Worm (Caenorhabditis elegans) whole organism, young adult: ENCODE results near the gene his-62.

Experiments
- B0019.2 ChIP-seq: fragments of 200-800 bp; sonication (Bioruptor generic); conservative IDR thresholded peaks from 2 replicates; pipeline ENCODE4 v1.3.6; 2022; ENCODE audit warnings: missing genetic modification reagents, missing genetic modification characterization, missing compliant biosample characterization
- B0035.1 ChIP-seq: sonication (generic microtip); optimal IDR thresholded peaks from 2 replicates; lab custom pipeline; 2016; ENCODE audit warnings: missing genetic modification characterization, mild to moderate bottlenecking, missing compliant biosample characterization, missing genotype, missing genetic modification reagents
- B0261.1 ChIP-seq: sonication (generic microtip); optimal IDR thresholded peaks from 2 replicates; lab custom pipeline; 2016; ENCODE audit warnings: mild to moderate bottlenecking, missing genetic modification characterization, moderate library complexity, missing compliant biosample characterization
- D2030.7 ChIP-seq: fragments of 200-800 bp; sonication (Bioruptor generic); IDR thresholded peaks from 2 replicates; pipeline ENCODE4 v1.3.6; 2022; ENCODE audit warnings: missing genetic modification reagents, missing genetic modification characterization, missing compliant biosample characterization
- F10E7.11 ChIP-seq: sonication (generic microtip); optimal IDR thresholded peaks from 2 replicates; lab custom pipeline; 2017; ENCODE audit warnings: mild to moderate bottlenecking, missing genetic modification characterization, moderate library complexity, missing compliant biosample characterization
- Y53G8AR.9 ChIP-seq: fragments of 200-800 bp; sonication (Bioruptor generic); conservative IDR thresholded peaks from 2 replicates; pipeline ENCODE4 v1.3.6; 2022; ENCODE audit warnings: missing genetic modification reagents, missing genetic modification characterization, missing compliant biosample characterization
- Y79H2A.3 ChIP-seq: fragments of 200-800 bp; sonication (Bioruptor generic); conservative IDR thresholded peaks from 2 replicates; pipeline ENCODE4 v1.3.6; 2022; ENCODE audit warnings: missing genetic modification reagents, missing genetic modification characterization, missing compliant biosample characterization
- ZK185.1 ChIP-seq: sonication (generic microtip); optimal IDR thresholded peaks from 2 replicates; lab custom pipeline; 2016; ENCODE audit warnings: mild to moderate bottlenecking, missing genetic modification characterization, missing compliant biosample characterization; ENCODE audit not compliant: poor library complexity, severe bottlenecking
- aptf-2 ChIP-seq: fragments of 200-800 bp; sonication (Bioruptor generic); conservative IDR thresholded peaks from 2 replicates; pipeline ENCODE4 v1.3.6; 2022; ENCODE audit warnings: missing genetic modification reagents, missing genetic modification characterization, missing compliant biosample characterization
- athp-1 ChIP-seq: sonication (generic microtip); optimal IDR thresholded peaks from 2 replicates; lab custom pipeline; 2017; ENCODE audit warnings: mild to moderate bottlenecking, missing genetic modification characterization, missing compliant biosample characterization
- attf-3 ChIP-seq: fragments of 200-800 bp; sonication (Bioruptor generic); conservative IDR thresholded peaks from 2 replicates; pipeline ENCODE4 v1.3.6; 2022; ENCODE audit warnings: missing genetic modification reagents, missing genetic modification characterization, missing compliant biosample characterization
- ccch-3 ChIP-seq: fragments of 200-800 bp; sonication (Bioruptor generic); optimal IDR thresholded peaks from 2 replicates; lab custom pipeline; 2018; ENCODE audit warnings: mild to moderate bottlenecking, missing genetic modification characterization, missing compliant biosample characterization
- cebp-2 ChIP-seq: fragments of 200-800 bp; sonication (Bioruptor generic); IDR thresholded peaks from 2 replicates; pipeline ENCODE4 v1.3.6; 2022; ENCODE audit warnings: missing genetic modification characterization, missing compliant biosample characterization
- ceh-58 ChIP-seq: fragments of 200-800 bp; sonication (Bioruptor generic); IDR thresholded peaks from 2 replicates; pipeline ENCODE4 v1.3.6; 2022; ENCODE audit warnings: missing genetic modification characterization, missing compliant biosample characterization
- dpl-1 ChIP-seq: fragments of 150-350 bp; optimal IDR thresholded peaks from 2 replicates; lab custom pipeline; 2014; ENCODE audit warnings: missing biosample characterization, missing genetic modification reagents, missing genetic modification characterization
- egl-18 ChIP-seq: fragments of 200-800 bp; sonication (Bioruptor generic); IDR thresholded peaks from 2 replicates; pipeline ENCODE4 v1.3.6; 2022; ENCODE audit warnings: missing genetic modification reagents, missing genetic modification characterization, missing compliant biosample characterization
- ekl-4 ChIP-seq: fragments of 200-800 bp; sonication (Bioruptor generic); IDR thresholded peaks from 2 replicates; pipeline ENCODE4 v1.3.6; 2022; ENCODE audit warnings: missing genetic modification reagents, missing genetic modification characterization, missing compliant biosample characterization
- him-1 ChIP-seq: sonication (generic microtip); optimal IDR thresholded peaks from 2 replicates; lab custom pipeline; 2016; ENCODE audit warnings: missing genotype, missing genetic modification reagents, missing genetic modification characterization, missing compliant biosample characterization
- hlh-26 ChIP-seq: fragments of 200-800 bp; sonication (Bioruptor generic); conservative IDR thresholded peaks from 2 replicates; pipeline ENCODE4 v1.3.6; 2022; ENCODE audit warnings: missing genetic modification reagents, missing genetic modification characterization, missing compliant biosample characterization
- hmg-1.2 ChIP-seq: fragments of 200-800 bp; sonication (Bioruptor generic); IDR thresholded peaks from 2 replicates; pipeline ENCODE4 v1.3.6; 2022; ENCODE audit warnings: missing genetic modification reagents, missing genetic modification characterization, missing compliant biosample characterization
- hmg-20 ChIP-seq: fragments of 200-800 bp; sonication (Bioruptor generic); IDR thresholded peaks from 2 replicates; pipeline ENCODE4 v1.3.6; 2022; ENCODE audit warnings: missing genetic modification reagents, missing genetic modification characterization, missing compliant biosample characterization
- let-526 ChIP-seq: fragments of 200-800 bp; sonication (Bioruptor generic); IDR thresholded peaks from 2 replicates; pipeline ENCODE4 v1.3.6; 2022; ENCODE audit warnings: missing genetic modification reagents, missing genetic modification characterization, missing compliant biosample characterization
- lin-35 ChIP-seq, 3 experiments: fragments of 150-350 bp in 2 of 3; sonication (generic microtip) in 1 of 3; optimal IDR thresholded peaks; 2 replicates each; lab custom pipeline; 2014 to 2018; ENCODE audit warnings: missing biosample characterization in 3 of 3, missing genetic modification characterization in 3 of 3, missing genetic modification reagents in 3 of 3
- lin-54 ChIP-seq: fragments of 200-800 bp; sonication (Bioruptor generic); optimal IDR thresholded peaks from 2 replicates; lab custom pipeline; 2018; ENCODE audit warnings: mild to moderate bottlenecking, missing genetic modification characterization, missing compliant biosample characterization
- madf-3 ChIP-seq: fragments of 200-800 bp; sonication (Bioruptor generic); IDR thresholded peaks from 2 replicates; pipeline ENCODE4 v1.3.6; 2022; ENCODE audit warnings: missing genetic modification reagents, missing genetic modification characterization, missing compliant biosample characterization
- madf-6 ChIP-seq: fragments of 200-800 bp; sonication (Bioruptor generic); IDR thresholded peaks from 2 replicates; pipeline ENCODE4 v1.3.6; 2022; ENCODE audit warnings: missing genetic modification reagents, missing genetic modification characterization, missing compliant biosample characterization
- mcd-1 ChIP-seq: fragments of 200-800 bp; sonication (Bioruptor generic); IDR thresholded peaks from 2 replicates; pipeline ENCODE4 v1.3.6; 2022; ENCODE audit warnings: missing genetic modification reagents, missing genetic modification characterization, missing compliant biosample characterization
- mes-4 ChIP-seq: sonication (generic microtip); optimal IDR thresholded peaks from 2 replicates; lab custom pipeline; 2016; ENCODE audit warnings: missing genotype, missing genetic modification characterization, missing compliant biosample characterization
- mxl-1 ChIP-seq: sonication (generic microtip); optimal IDR thresholded peaks from 2 replicates; lab custom pipeline; 2016; ENCODE audit warnings: missing genetic modification characterization, missing compliant biosample characterization
- nfya-2 ChIP-seq: fragments of 200-800 bp; sonication (Bioruptor generic); IDR thresholded peaks from 2 replicates; pipeline ENCODE4 v1.3.6; 2022; ENCODE audit warnings: missing genetic modification reagents, missing genetic modification characterization, missing compliant biosample characterization
- nfyb-1 ChIP-seq: fragments of 200-800 bp; sonication (Bioruptor generic); IDR thresholded peaks from 2 replicates; pipeline ENCODE4 v1.3.6; 2022; ENCODE audit warnings: missing genetic modification reagents, missing genetic modification characterization, missing compliant biosample characterization
- nhr-120 ChIP-seq: fragments of 200-800 bp; sonication (Bioruptor generic); IDR thresholded peaks from 2 replicates; pipeline ENCODE4 v1.3.6; 2022; ENCODE audit warnings: missing genetic modification characterization, missing compliant biosample characterization
- pbrm-1 ChIP-seq: fragments of 200-800 bp; sonication (Bioruptor generic); IDR thresholded peaks from 2 replicates; pipeline ENCODE4 v1.3.6; 2022; ENCODE audit warnings: missing genetic modification reagents, missing genetic modification characterization, missing compliant biosample characterization
- pha-4 ChIP-seq: fragments of 150-350 bp; sonication (generic microtip); optimal IDR thresholded peaks from 2 replicates; lab custom pipeline; 2014; ENCODE audit warnings: missing biosample characterization, missing genetic modification reagents, missing genetic modification characterization
- rcor-1 ChIP-seq: fragments of 200-800 bp; sonication (Bioruptor generic); IDR thresholded peaks from 2 replicates; pipeline ENCODE4 v1.3.6; 2022; ENCODE audit warnings: missing genetic modification reagents, missing genetic modification characterization, missing compliant biosample characterization
- rpc-1 ChIP-seq, 2 experiments: fragments of 150-350 bp in 1 of 2; sonication (generic microtip) in 1 of 2; optimal IDR thresholded peaks; 2 replicates each; lab custom pipeline; 2014 to 2018; ENCODE audit warnings: missing biosample characterization in 1 of 2, missing genetic modification characterization in 1 of 2, missing genetic modification reagents in 1 of 2, missing genotype in 1 of 2
- snpc-1.1 ChIP-seq: sonication (generic microtip); optimal IDR thresholded peaks from 2 replicates; lab custom pipeline; 2017; ENCODE audit warnings: missing genetic modification characterization, mild to moderate bottlenecking, missing compliant biosample characterization, antibody characterized with exemption, moderate library complexity, missing genotype, missing genetic modification reagents; ENCODE audit not compliant: insufficient read depth
- snpc-1.3 ChIP-seq: sonication (generic microtip); optimal IDR thresholded peaks from 2 replicates; lab custom pipeline; 2017; ENCODE audit warnings: missing genetic modification characterization, mild to moderate bottlenecking, missing compliant biosample characterization, antibody characterized with exemption, moderate library complexity, missing genotype, missing genetic modification reagents; ENCODE audit not compliant: insufficient read depth
- snpc-3.4 ChIP-seq: sonication (generic microtip); optimal IDR thresholded peaks from 2 replicates; lab custom pipeline; 2017; ENCODE audit warnings: missing genetic modification characterization, mild to moderate bottlenecking, missing compliant biosample characterization, antibody characterized with exemption, moderate library complexity, missing genotype, missing genetic modification reagents
- snpc-4 ChIP-seq, 5 experiments: fragments of 150-350 bp in 1 of 5; sonication (generic microtip) in 4 of 5; optimal IDR thresholded peaks; 2 replicates each; lab custom pipeline; 2014 to 2018; ENCODE audit warnings: missing genetic modification characterization in 5 of 5, missing biosample characterization in 3 of 5, antibody characterized with exemption in 2 of 5, mild to moderate bottlenecking in 2 of 5, missing compliant biosample characterization in 2 of 5, missing genotype in 2 of 5, moderate library complexity in 2 of 5, missing genetic modification reagents in 1 of 5
- tbp1 ChIP-seq: fragments of 200-800 bp; sonication (Bioruptor generic); optimal IDR thresholded peaks from 2 replicates; lab custom pipeline; 2018; ENCODE audit warnings: mild to moderate bottlenecking, missing genetic modification characterization, missing compliant biosample characterization
- tlf-1 ChIP-seq: fragments of 200-800 bp; sonication (Bioruptor generic); optimal IDR thresholded peaks from 2 replicates; lab custom pipeline; 2018; ENCODE audit warnings: mild to moderate bottlenecking, missing genetic modification characterization, missing compliant biosample characterization
- zfh-2 ChIP-seq: fragments of 200-800 bp; sonication (Bioruptor generic); conservative IDR thresholded peaks from 2 replicates; pipeline ENCODE4 v1.3.6; 2022; ENCODE audit warnings: missing genetic modification reagents, missing genetic modification characterization, missing compliant biosample characterization
- zim-3 ChIP-seq: sonication (generic microtip); optimal IDR thresholded peaks from 2 replicates; lab custom pipeline; 2017; ENCODE audit warnings: mild to moderate bottlenecking, missing genetic modification characterization, moderate library complexity, missing compliant biosample characterization
- ztf-18 ChIP-seq: sonication (generic microtip); optimal IDR thresholded peaks from 2 replicates; lab custom pipeline; 2016; ENCODE audit warnings: missing genotype, mild to moderate bottlenecking, missing genetic modification characterization, missing compliant biosample characterization
- ztf-25 ChIP-seq: fragments of 200-800 bp; sonication (Bioruptor generic); IDR thresholded peaks from 2 replicates; pipeline ENCODE4 v1.3.6; 2022; ENCODE audit warnings: missing genetic modification reagents, missing genetic modification characterization, missing compliant biosample characterization
- ztf-26 ChIP-seq: sonication (generic microtip); optimal IDR thresholded peaks from 2 replicates; lab custom pipeline; 2017; ENCODE audit warnings: missing genetic modification characterization, missing compliant biosample characterization
- ztf-3 ChIP-seq: fragments of 200-800 bp; sonication (Bioruptor generic); optimal IDR thresholded peaks from 2 replicates; lab custom pipeline; 2018; ENCODE audit warnings: mild to moderate bottlenecking, missing genetic modification characterization, missing compliant biosample characterization

Gene his-62

DNA sequence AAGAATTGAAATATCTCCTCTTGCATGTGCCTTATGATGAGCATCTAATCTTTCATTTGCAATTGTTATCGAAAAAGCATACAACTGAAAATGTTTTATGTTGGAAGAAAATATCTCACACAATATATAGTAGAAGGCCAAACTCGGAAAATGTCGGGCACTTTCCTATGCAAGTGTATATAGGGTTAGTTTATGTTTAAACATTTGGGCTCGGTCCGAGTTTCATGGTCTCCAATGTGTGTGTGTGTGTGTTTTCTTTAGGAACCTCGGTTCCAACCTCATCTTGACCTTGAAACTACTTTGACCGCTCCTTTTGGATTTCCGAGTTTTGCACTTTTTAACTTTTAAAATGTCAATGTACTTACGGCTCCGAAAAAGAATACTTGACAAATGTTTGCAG, 13.0 kb downstream of the his-62 start (continued):
- TF ChIP-seq zfh-2 (GFP tag; lab: Robert Waterston, UW) = no peak
- peak; percentile 73 for TF ChIP-seq snpc-4 (GFP tag; optimal IDR thresholded peaks at IDR 0.05; lab: Kevin White, UChicago)
- TF ChIP-seq snpc-4 (tag; optimal IDR thresholded peaks at IDR 0.05; lab: Kevin White, UChicago) = peak in 3 of 4 experiments; percentile 90 to 96 (median 93)
- peak; percentile 46 for TF ChIP-seq him-1
- no peak for TF ChIP-seq snpc-1.3 (tag; lab: Kevin White, UChicago)
- TF ChIP-seq mcd-1 (GFP tag; lab: Robert Waterston, UW) = no peak
- peak; percentile 81 for TF ChIP-seq hmg-1.2 (GFP tag; lab: Robert Waterston, UW)
- no peak for TF ChIP-seq F10E7.11 (tag; lab: Kevin White, UChicago)
- no peak for TF ChIP-seq attf-3 (GFP tag; lab: Robert Waterston, UW)
- TF ChIP-seq ztf-26 (tag; lab: Kevin White, UChicago) = no peak
- no peak for TF ChIP-seq B0019.2 (GFP tag; lab: Robert Waterston, UW)
- TF ChIP-seq lin-35 (GFP tag; optimal IDR thresholded peaks at IDR 0.05; lab: Kevin White, UChicago) = no peak
- peak; percentile 91 for TF ChIP-seq snpc-1.1 (tag; lab: Kevin White, UChicago)
- TF ChIP-seq zim-3 (tag; lab: Kevin White, UChicago) = no peak
- peak; percentile 7 for TF ChIP-seq ZK185.1 (tag; lab: Kevin White, UChicago)
- TF ChIP-seq tbp1 = peak; percentile 83
- no peak for TF ChIP-seq aptf-2 (GFP tag; lab: Robert Waterston, UW)
- TF ChIP-seq let-526 (GFP tag; lab: Robert Waterston, UW) = no peak
- no peak for TF ChIP-seq madf-6 (GFP tag; lab: Robert Waterston, UW)
- TF ChIP-seq B0261.1 (tag; lab: Kevin White, UChicago) = peak; percentile 51
- peak; percentile 14 for TF ChIP-seq mxl-1 (tag; lab: Kevin White, UChicago)
- TF ChIP-seq tlf-1 = no peak
- peak; percentile 10 for TF ChIP-seq mes-4 (tag; lab: Kevin White, UChicago)
- no peak for TF ChIP-seq Y79H2A.3 (GFP tag; lab: Robert Waterston, UW)
- no peak for TF ChIP-seq egl-18 (GFP tag; lab: Robert Waterston, UW)
- no peak for TF ChIP-seq ztf-25 (GFP tag; lab: Robert Waterston, UW)
- no peak for TF ChIP-seq B0035.1 (tag; lab: Kevin White, UChicago)
- no peak for TF ChIP-seq pha-4 (tag; lab: Kevin White, UChicago)
- peak; percentile 62 for TF ChIP-seq rpc-1 (optimal IDR thresholded peaks at IDR 0.05; lab: Kevin White, UChicago)
- peak; percentile 82 for TF ChIP-seq rpc-1 (tag; optimal IDR thresholded peaks at IDR 0.05; lab: Kevin White, UChicago)
- TF ChIP-seq D2030.7 = no peak
- TF ChIP-seq ztf-18 (tag; lab: Kevin White, UChicago) = peak; percentile 17
- no peak for TF ChIP-seq dpl-1 (GFP tag; lab: Kevin White, UChicago)
- no peak for TF ChIP-seq hlh-26 (GFP tag; lab: Robert Waterston, UW)
- TF ChIP-seq cebp-2 (GFP tag; lab: Robert Waterston, UW) = no peak
- TF ChIP-seq nfyb-1 = no peak
- no peak for TF ChIP-seq ceh-58 (GFP tag; lab: Robert Waterston, UW)
- no peak for TF ChIP-seq nhr-120 (GFP tag; lab: Robert Waterston, UW)
- TF ChIP-seq rcor-1 = no peak; the same call in 1 of the 2 replicates
- no peak for TF ChIP-seq athp-1 (tag; lab: Kevin White, UChicago)
- no peak for TF ChIP-seq pbrm-1 (GFP tag; lab: Robert Waterston, UW)
- no peak for TF ChIP-seq hmg-20 (GFP tag; lab: Robert Waterston, UW)
- no peak for TF ChIP-seq ccch-3 (GFP tag; lab: Kevin White, UChicago)
- peak; percentile 67 for TF ChIP-seq snpc-3.4
- no peak for TF ChIP-seq ekl-4 (GFP tag; lab: Robert Waterston, UW)
- no peak for TF ChIP-seq lin-54 (GFP tag; lab: Kevin White, UChicago)
- TF ChIP-seq madf-3 (GFP tag; lab: Robert Waterston, UW) = no peak
- TF ChIP-seq ztf-3 (GFP tag; lab: Kevin White, UChicago) = no peak
- no peak for TF ChIP-seq nfya-2
- no peak for TF ChIP-seq Y53G8AR.9 (GFP tag; lab: Robert Waterston, UW)
